Fruit fly (Drosophila melanogaster): Measurements from ENCODE around the gene spi.

spi gene

dm6 chr2L:19579995-19580578, 3.0 kb upstream of the spi start, which contains the start of gene Pmvk (continued):
- TF ChIP-seq maf-S (GFP tag; optimal IDR thresholded peaks at IDR 0.05) (no peak), Dll (GFP tag; IDR thresholded peaks at IDR 0.05; ENCODE audit: partially characterized antibody) (peak; percentile 73), trem (tag; optimal IDR thresholded peaks at IDR 0.05) (peak; percentile 69), Xrp1 (GFP tag; IDR thresholded peaks at IDR 0.05) (no peak), CG15601 (tag; optimal IDR thresholded peaks at IDR 0.05) (no peak), CG34224 (GFP tag; IDR thresholded peaks at IDR 0.05; ENCODE audit: partially characterized antibody) (peak; percentile 88), knrl (GFP tag; IDR thresholded peaks at IDR 0.05; ENCODE audit: partially characterized antibody) (peak; percentile 46; the same call in 2 of the 3 replicates), CG3726 (GFP tag; IDR thresholded peaks at IDR 0.05) (no peak), bsh (GFP tag; optimal IDR thresholded peaks at IDR 0.05) (no peak), CG3407 (GFP tag; optimal IDR thresholded peaks at IDR 0.05) (no peak), CG12391 (tag; optimal IDR thresholded peaks at IDR 0.05) (no peak), CG10654 (GFP tag; optimal IDR thresholded peaks at IDR 0.05) (no peak), MBD-R2 (GFP tag; IDR thresholded peaks at IDR 0.05) (peak; percentile 71), mld (GFP tag; IDR thresholded peaks at IDR 0.05; ENCODE audit: partially characterized antibody) (peak; percentile 95), HHEX (GFP tag; optimal IDR thresholded peaks at IDR 0.05) (no peak), chinmo (GFP tag; IDR thresholded peaks at IDR 0.05; ENCODE audit: partially characterized antibody) (peak; percentile 92; the same call in 3 of the 4 replicates), repo (GFP tag; optimal IDR thresholded peaks at IDR 0.05) (no peak), sens-2 (GFP tag; IDR thresholded peaks at IDR 0.05) (no peak), Meics (GFP tag; optimal IDR thresholded peaks at IDR 0.05) (no peak), fru (optimal IDR thresholded peaks at IDR 0.05) (no peak), Ravus (GFP tag; IDR thresholded peaks at IDR 0.05) (no peak), CG1024 (GFP tag; IDR thresholded peaks at IDR 0.05) (no peak), grau (tag; optimal IDR thresholded peaks at IDR 0.05) (no peak), Ptx1 (GFP tag; IDR thresholded peaks at IDR 0.05) (no peak), CG17186 (GFP tag; optimal IDR thresholded peaks at IDR 0.05) (peak; percentile 51), az2 (GFP tag; optimal IDR thresholded peaks at IDR 0.05) (no peak), Stat92E (GFP tag; optimal IDR thresholded peaks at IDR 0.05) (peak in 1 of 3 experiments; percentile 93), bbx (GFP tag; IDR thresholded peaks at IDR 0.05; ENCODE audit: partially characterized antibody) (peak; percentile 94), amos (GFP tag; IDR thresholded peaks at IDR 0.05; ENCODE audit: partially characterized antibody) (peak; percentile 77; the same call in 1 of the 2 replicates), gce (GFP tag; IDR thresholded peaks at IDR 0.05) (no peak), CG33557 (GFP tag; optimal IDR thresholded peaks at IDR 0.05) (peak; percentile 36), Blimp-1 (GFP tag; optimal IDR thresholded peaks at IDR 0.05) (peak; percentile 98), zen2 (GFP tag; IDR thresholded peaks at IDR 0.05; ENCODE audit: partially characterized antibody) (peak; percentile 95), grn (GFP tag; optimal IDR thresholded peaks at IDR 0.05) (no peak), CG9609 (GFP tag; optimal IDR thresholded peaks at IDR 0.05) (no peak)

dm6 chr2L:19576299-19576971, 680 bp downstream of the spi start:
- TF ChIP-seq Ets97D (GFP tag; optimal IDR thresholded peaks at IDR 0.05) (no peak), CG10274 (GFP tag; optimal IDR thresholded peaks at IDR 0.05) (peak; percentile 13), CG8924 (tag; optimal IDR thresholded peaks at IDR 0.05) (peak; percentile 55), CG3065 (GFP tag; optimal IDR thresholded peaks at IDR 0.05) (peak; percentile 83), Sox100B (GFP tag; optimal IDR thresholded peaks at IDR 0.05) (peak; percentile 21), CG13296 (GFP tag; optimal IDR thresholded peaks at IDR 0.05) (peak; percentile 61), CG12071 (GFP tag; optimal IDR thresholded peaks at IDR 0.05) (peak; percentile 11), Abd-B (GFP tag; optimal IDR thresholded peaks at IDR 0.05) (no peak), CG7271 (tag; optimal IDR thresholded peaks at IDR 0.05) (no peak), sqz (GFP tag; optimal IDR thresholded peaks at IDR 0.05) (peak; percentile 99), unc-4 (GFP tag; IDR thresholded peaks at IDR 0.05; ENCODE audit: partially characterized antibody) (0 out of 2 replicates have a peak, but pooled peaks have one; percentile 23), Ravus (GFP tag; IDR thresholded peaks at IDR 0.05) (no peak), Bgb (GFP tag; IDR thresholded peaks at IDR 0.05; ENCODE audit: partially characterized antibody) (no peak), CG34224 (GFP tag; IDR thresholded peaks at IDR 0.05; ENCODE audit: partially characterized antibody) (peak; percentile 38; the same call in 1 of the 3 replicates), phol (tag; optimal IDR thresholded peaks at IDR 0.05) (peak; percentile 62)
